3 fruit fly cellular contexts compared by ENCODE assay signal in genomic region chr3R:9068418-9068817, dm6.
A peak's percentile ranks its signal among the peaks of the same experiment; 100 is the strongest.
TF ChIP-seq lines count a peak whose summit lies in the region.

No protein-coding gene starts in this region.

- TF ChIP-seq CTCF in whole organism, embryonic (GFP tag; optimal IDR thresholded peaks at IDR 0.05; lab: Kevin White, UChicago), result peak; percentile 55

TF ChIP-seq in whole organism, embryonic, 481 proteins besides CTCF, POLR2A, EP300 and RAD21 (continues in another document):
- no peak for TF ChIP-seq PHDP (tag; optimal IDR thresholded peaks at IDR 0.05; lab: Kevin White, UChicago)
- TF ChIP-seq Med (GFP tag; lab: Kevin White, UChicago), result peak; percentile 78
- TF ChIP-seq CG13287 (GFP tag; IDR thresholded peaks at IDR 0.05; lab: Robert Waterston, UW; ENCODE audit: partially characterized antibody), result 0 out of 2 replicates have a peak, but pooled peaks have one; percentile 20
- TF ChIP-seq CG1603 (tag; optimal IDR thresholded peaks at IDR 0.05; lab: Kevin White, UChicago), result no peak
- TF ChIP-seq jumu (GFP tag; optimal IDR thresholded peaks at IDR 0.05; lab: Kevin White, UChicago), result no peak
- TF ChIP-seq CG4820 (GFP tag; optimal IDR thresholded peaks at IDR 0.05; lab: Kevin White, UChicago), result no peak
- no peak for TF ChIP-seq NfI (GFP tag; optimal IDR thresholded peaks at IDR 0.05; lab: Kevin White, UChicago)
- TF ChIP-seq sens (GFP tag; lab: Kevin White, UChicago), result no peak
- 0 out of 2 replicates have a peak, but pooled peaks have one; percentile 42 for TF ChIP-seq inv (GFP tag; IDR thresholded peaks at IDR 0.05; lab: Robert Waterston, UW; ENCODE audit: partially characterized antibody)
- TF ChIP-seq Ssrp (tag; optimal IDR thresholded peaks at IDR 0.05; lab: Kevin White, UChicago), result no peak
- TF ChIP-seq ab (GFP tag; optimal IDR thresholded peaks at IDR 0.05; lab: Kevin White, UChicago), result no peak
- TF ChIP-seq sima (GFP tag; optimal IDR thresholded peaks at IDR 0.05; lab: Kevin White, UChicago), result no peak
- peak; percentile 68; the same call in 2 of the 3 replicates for TF ChIP-seq hb (GFP tag; IDR thresholded peaks at IDR 0.05; lab: Robert Waterston, UW; ENCODE audit: partially characterized antibody)
- peak; percentile 54; the same call in 1 of the 2 replicates for TF ChIP-seq bbx (GFP tag; IDR thresholded peaks at IDR 0.05; lab: Robert Waterston, UW; ENCODE audit: partially characterized antibody)
- TF ChIP-seq cg (GFP tag; optimal IDR thresholded peaks at IDR 0.05; lab: Kevin White, UChicago), result peak; percentile 53
- TF ChIP-seq CG10979 (tag; optimal IDR thresholded peaks at IDR 0.05; lab: Kevin White, UChicago), result no peak
- TF ChIP-seq CG16813 (GFP tag; IDR thresholded peaks at IDR 0.05; lab: Robert Waterston, UW; ENCODE audit: partially characterized antibody), result peak; percentile 71
- TF ChIP-seq kah (GFP tag; optimal IDR thresholded peaks at IDR 0.05; lab: Kevin White, UChicago), result no peak
- no peak for TF ChIP-seq Mes4 (GFP tag; optimal IDR thresholded peaks at IDR 0.05; lab: Kevin White, UChicago)
- TF ChIP-seq lov (optimal IDR thresholded peaks at IDR 0.05; lab: Kevin White, UChicago), result no peak
- TF ChIP-seq lov (GFP tag; IDR thresholded peaks at IDR 0.05; lab: Robert Waterston, UW), result no peak
- TF ChIP-seq CG3065 (GFP tag; optimal IDR thresholded peaks at IDR 0.05; lab: Kevin White, UChicago), result no peak
- no peak for TF ChIP-seq CG4328 (GFP tag; optimal IDR thresholded peaks at IDR 0.05; lab: Kevin White, UChicago)
- peak; percentile 37; the same call in 1 of the 2 replicates for TF ChIP-seq CG6272 (GFP tag; IDR thresholded peaks at IDR 0.05; lab: Robert Waterston, UW)
- no peak for TF ChIP-seq BEAF-32 (GFP tag; optimal IDR thresholded peaks at IDR 0.05; lab: Kevin White, UChicago)
- TF ChIP-seq Hr51 (GFP tag; optimal IDR thresholded peaks at IDR 0.05; lab: Kevin White, UChicago), result no peak
- TF ChIP-seq Scr (GFP tag; IDR thresholded peaks at IDR 0.05; lab: Robert Waterston, UW; ENCODE audit: partially characterized antibody), result peak; percentile 37; the same call in 1 of the 2 replicates
- no peak for TF ChIP-seq CG8089 (GFP tag; optimal IDR thresholded peaks at IDR 0.05; lab: Kevin White, UChicago)
- no peak for TF ChIP-seq Blimp-1 (GFP tag; optimal IDR thresholded peaks at IDR 0.05; lab: Kevin White, UChicago)

TF ChIP-seq in whole organism, prepupa, 60 proteins besides CTCF, POLR2A, EP300 and RAD21:
- TF ChIP-seq Eip78C (GFP tag; lab: Kevin White, UChicago), result peak; percentile 16
- no peak for TF ChIP-seq Gug (GFP tag; IDR thresholded peaks at IDR 0.05; lab: Robert Waterston, UW)
- TF ChIP-seq svp (GFP tag; lab: Kevin White, UChicago), result peak; percentile 26

TF ChIP-seq in whole organism, pupa, 21 proteins besides CTCF, POLR2A, EP300 and RAD21:
- TF ChIP-seq CG8301 (tag; optimal IDR thresholded peaks at IDR 0.05; lab: Kevin White, UChicago) (no peak), D1 (tag; optimal IDR thresholded peaks at IDR 0.05; lab: Kevin White, UChicago) (peak; percentile 21), rn (GFP tag; IDR thresholded peaks at IDR 0.05; lab: Robert Waterston, UW) (no peak), fd96Ca (GFP tag; IDR thresholded peaks at IDR 0.05; lab: Robert Waterston, UW) (no peak)
TF ChIP-seq in whole organism, pupa: peak in this region for 1.
